Fruit fly (Drosophila melanogaster) whole organism, embryonic: Measurements from ENCODE around the gene Tbc1d22.
A peak's percentile ranks its signal among the peaks of the same experiment; 100 is the strongest.

Source experiments
- Aef1 ChIP-seq: fragments of 200-800 bp; sonication (Bioruptor generic); IDR thresholded peaks from 3 replicates; pipeline ENCODE4 v1.3.6; 2022; ENCODE audit warnings: missing biosample characterization, missing genetic modification characterization
- Bgb ChIP-seq: fragments of 200-800 bp; sonication (Bioruptor generic); IDR thresholded peaks from 2 replicates; pipeline ENCODE4 v1.3.6; 2022; ENCODE audit warnings: missing biosample characterization, missing genetic modification characterization; ENCODE audit not compliant: partially characterized antibody
- CG10543 ChIP-seq: fragments of 200-800 bp; sonication (Bioruptor generic); optimal IDR thresholded peaks from 3 replicates; lab custom pipeline; 2017; ENCODE audit warnings: missing biosample characterization, mild to moderate bottlenecking, missing genetic modification characterization, moderate library complexity
- CG12769 ChIP-seq: fragments of 200-800 bp; sonication (Bioruptor generic); optimal IDR thresholded peaks from 2 replicates; lab custom pipeline; 2019; ENCODE audit warnings: missing biosample characterization, mild to moderate bottlenecking, missing genetic modification characterization, moderate library complexity
- CG14965 ChIP-seq: fragments of 200-800 bp; sonication (Bioruptor generic); optimal IDR thresholded peaks from 2 replicates; lab custom pipeline; 2016; ENCODE audit warnings: missing biosample characterization, missing genetic modification characterization, borderline replicate concordance
- CG1647 ChIP-seq: fragments of 200-800 bp; sonication (Bioruptor generic); optimal IDR thresholded peaks from 3 replicates; lab custom pipeline; 2016; ENCODE audit warnings: missing biosample characterization, missing genetic modification characterization
- CG16813 ChIP-seq: fragments of 200-800 bp; sonication (Bioruptor generic); IDR thresholded peaks from 3 replicates; pipeline ENCODE4 v1.3.6; 2022; ENCODE audit warnings: missing biosample characterization, missing genetic modification characterization; ENCODE audit not compliant: partially characterized antibody
- CG16815 ChIP-seq: fragments of 200-800 bp; sonication (Bioruptor generic); optimal IDR thresholded peaks from 3 replicates; lab custom pipeline; 2017; ENCODE audit warnings: missing biosample characterization, mild to moderate bottlenecking, missing genetic modification characterization
- CG17912 ChIP-seq: fragments of 200-800 bp; sonication (Bioruptor generic); optimal IDR thresholded peaks from 2 replicates; lab custom pipeline; 2018; ENCODE audit warnings: missing biosample characterization, mild to moderate bottlenecking, missing genetic modification characterization
- CG18599 ChIP-seq: fragments of 200-800 bp; sonication (Bioruptor generic); optimal IDR thresholded peaks from 3 replicates; lab custom pipeline; 2017; ENCODE audit warnings: missing biosample characterization, missing genetic modification characterization, mild to moderate bottlenecking, moderate library complexity, missing genetic modification reagents
- CG3163 ChIP-seq: fragments of 200-800 bp; sonication (Bioruptor generic); optimal IDR thresholded peaks from 3 replicates; lab custom pipeline; 2016; ENCODE audit warnings: missing biosample characterization, missing genetic modification characterization
- CG4360 ChIP-seq: fragments of 200-800 bp; sonication (Bioruptor generic); IDR thresholded peaks from 2 replicates; pipeline ENCODE4 v1.3.6; 2022; ENCODE audit warnings: missing biosample characterization, missing genetic modification characterization
- CG4707 ChIP-seq: fragments of 200-800 bp; sonication (Bioruptor generic); optimal IDR thresholded peaks from 2 replicates; lab custom pipeline; 2018; ENCODE audit warnings: missing biosample characterization, mild to moderate bottlenecking, missing genetic modification characterization, moderate library complexity
- CG8290 ChIP-seq, 3 experiments: fragments of 200-800 bp; sonication (Bioruptor generic); optimal IDR thresholded peaks; 2 replicates each; lab custom pipeline; 2016 to 2019; ENCODE audit warnings: missing biosample characterization in 3 of 3, missing genetic modification characterization in 3 of 3, mild to moderate bottlenecking in 2 of 3, moderate library complexity in 1 of 3
- CG9215 ChIP-seq: fragments of 200-800 bp; sonication (Bioruptor generic); IDR thresholded peaks from 2 replicates; pipeline ENCODE4 v1.3.6; 2022; ENCODE audit warnings: missing biosample characterization, missing genetic modification characterization
- CG9876 ChIP-seq: fragments of 200-800 bp; sonication (Bioruptor generic); optimal IDR thresholded peaks from 2 replicates; lab custom pipeline; 2016; ENCODE audit warnings: missing biosample characterization, missing genetic modification characterization
- Deaf1 ChIP-seq: fragments of 200-800 bp; optimal IDR thresholded peaks from 3 replicates; lab custom pipeline; 2019; ENCODE audit warnings: missing biosample characterization, mild to moderate bottlenecking, missing genetic modification characterization, moderate library complexity
- Eip74EF ChIP-seq, 2 experiments: fragments of 200-800 bp in 1 of 2; fragments of >200 bp in 1 of 2; sonication (Bioruptor generic) in 1 of 2; optimal IDR thresholded peaks; 2 replicates each; lab custom pipeline; 2017 to 2019; ENCODE audit warnings: missing biosample characterization in 2 of 2, missing genetic modification characterization in 2 of 2, mild to moderate bottlenecking in 1 of 2, moderate library complexity in 1 of 2
- Fer2 ChIP-seq: fragments of 200-800 bp; sonication (Bioruptor generic); optimal IDR thresholded peaks from 2 replicates; lab custom pipeline; 2018; ENCODE audit warnings: missing biosample characterization, mild to moderate bottlenecking, missing genetic modification characterization, moderate library complexity
- Gug ChIP-seq: fragments of 200-800 bp; sonication (Bioruptor generic); IDR thresholded peaks from 4 replicates; pipeline ENCODE4 v1.3.6; 2022; ENCODE audit warnings: missing biosample characterization, missing genetic modification characterization
- H2.0 ChIP-seq: fragments of 200-800 bp; sonication (Bioruptor generic); IDR thresholded peaks from 2 replicates; pipeline ENCODE4 v1.3.6; 2022; ENCODE audit warnings: missing biosample characterization, missing genetic modification characterization
- Hey ChIP-seq: fragments of 200-800 bp; sonication (Bioruptor generic); optimal IDR thresholded peaks from 3 replicates; lab custom pipeline; 2018; ENCODE audit warnings: missing biosample characterization, mild to moderate bottlenecking, missing genetic modification characterization
- Hmr ChIP-seq: fragments of 200-800 bp; sonication (Bioruptor generic); optimal IDR thresholded peaks from 3 replicates; lab custom pipeline; 2017; ENCODE audit warnings: mild to moderate bottlenecking, missing biosample characterization, missing genetic modification reagents, missing genetic modification characterization
- Med ChIP-seq: fragments of 200-800 bp; sonication (Bioruptor generic); peaks from one replicate; lab custom pipeline; 2016; ENCODE audit warnings: missing biosample characterization, missing genetic modification characterization, mild to moderate bottlenecking, inconsistent platforms, moderate library complexity
- Nf-YB ChIP-seq: fragments of 200-800 bp; sonication (Bioruptor generic); optimal IDR thresholded peaks from 3 replicates; lab custom pipeline; 2019; ENCODE audit warnings: missing biosample characterization, mild to moderate bottlenecking, missing genetic modification characterization, moderate library complexity
- Opbp ChIP-seq: fragments of 200-800 bp; sonication (Bioruptor generic); IDR thresholded peaks from 3 replicates; pipeline ENCODE4 v1.3.6; 2022; ENCODE audit warnings: missing biosample characterization, missing genetic modification characterization; ENCODE audit not compliant: partially characterized antibody
- Pdp1 ChIP-seq, 2 experiments: fragments of 200-800 bp; sonication (Bioruptor generic); optimal IDR thresholded peaks; 3 replicates each; lab custom pipeline; 2016; ENCODE audit warnings: missing biosample characterization in 2 of 2, missing genetic modification characterization in 2 of 2, mild to moderate bottlenecking in 1 of 2, moderate library complexity in 1 of 2
- Ptx1 ChIP-seq: fragments of 200-800 bp; sonication (Bioruptor generic); IDR thresholded peaks from 2 replicates; pipeline ENCODE4 v1.3.6; 2022; ENCODE audit warnings: missing biosample characterization, missing genetic modification characterization
- Taf1 ChIP-seq: fragments of 200-800 bp; sonication (Bioruptor generic); IDR thresholded peaks from 2 replicates; pipeline ENCODE4 v1.3.6; 2022; ENCODE audit warnings: missing biosample characterization, missing genetic modification characterization
- Vsx1 ChIP-seq: fragments of 200-800 bp; sonication (Bioruptor generic); optimal IDR thresholded peaks from 2 replicates; lab custom pipeline; 2017; ENCODE audit warnings: missing biosample characterization, mild to moderate bottlenecking, missing genetic modification characterization, missing genetic modification reagents
- crol ChIP-seq: fragments of 200-800 bp; sonication (Bioruptor generic); IDR thresholded peaks from 2 replicates; pipeline ENCODE4 v1.3.6; 2022; ENCODE audit warnings: missing biosample characterization, missing genetic modification characterization
- en ChIP-seq: fragments of 200-800 bp; sonication (Bioruptor generic); optimal IDR thresholded peaks from 2 replicates; lab custom pipeline; 2016; ENCODE audit warnings: missing biosample characterization, missing genetic modification characterization
- esg ChIP-seq: fragments of 200-800 bp; sonication (Bioruptor generic); conservative IDR thresholded peaks from 2 replicates; pipeline ENCODE4 v1.3.6; 2022; ENCODE audit warnings: missing biosample characterization, missing genetic modification characterization
- gce ChIP-seq: fragments of 200-800 bp; sonication (Bioruptor generic); IDR thresholded peaks from 3 replicates; pipeline ENCODE4 v1.3.6; 2022; ENCODE audit warnings: missing biosample characterization, missing genetic modification characterization
- lab ChIP-seq: fragments of 200-800 bp; sonication (Bioruptor generic); optimal IDR thresholded peaks from 3 replicates; lab custom pipeline; 2017; ENCODE audit warnings: missing biosample characterization, missing genetic modification characterization, mild to moderate bottlenecking, moderate library complexity, missing genetic modification reagents
- mirr ChIP-seq: fragments of 200-800 bp; sonication (Bioruptor generic); optimal IDR thresholded peaks from 3 replicates; lab custom pipeline; 2018; ENCODE audit warnings: missing biosample characterization, mild to moderate bottlenecking, missing genetic modification characterization
- otp ChIP-seq: fragments of 200-800 bp; sonication (Bioruptor generic); IDR thresholded peaks from 3 replicates; pipeline ENCODE4, ENCODE4 v1.3.6; 2022; ENCODE audit warnings: missing biosample characterization, missing genetic modification characterization
- psq ChIP-seq: fragments of 200-800 bp; sonication (Bioruptor generic); optimal IDR thresholded peaks from 2 replicates; lab custom pipeline; 2017; ENCODE audit warnings: missing biosample characterization, missing genetic modification characterization
- sd ChIP-seq: fragments of 200-800 bp; sonication (Bioruptor generic); optimal IDR thresholded peaks from 3 replicates; lab custom pipeline; 2018; ENCODE audit warnings: missing biosample characterization, mild to moderate bottlenecking, missing genetic modification characterization, moderate library complexity
- sens ChIP-seq: fragments of 200-800 bp; sonication (Bioruptor generic); peaks from one replicate; lab custom pipeline; 2016; ENCODE audit warnings: missing biosample characterization, missing genetic modification characterization
- sens-2 ChIP-seq: fragments of 200-800 bp; sonication (Bioruptor generic); IDR thresholded peaks from 2 replicates; pipeline ENCODE4 v1.3.6; 2022; ENCODE audit warnings: missing biosample characterization, missing genetic modification characterization
- shn ChIP-seq: fragments of 200-800 bp; sonication (Bioruptor generic); optimal IDR thresholded peaks from 3 replicates; lab custom pipeline; 2016; ENCODE audit warnings: missing biosample characterization, missing genetic modification characterization
- sr ChIP-seq: fragments of 200-800 bp; sonication (Bioruptor generic); IDR thresholded peaks from 3 replicates; pipeline ENCODE4 v1.3.6; 2022; ENCODE audit warnings: missing biosample characterization, missing genetic modification characterization
- sug ChIP-seq: fragments of 200-800 bp; optimal IDR thresholded peaks from 2 replicates; lab custom pipeline; 2019; ENCODE audit warnings: missing biosample characterization, mild to moderate bottlenecking, missing genetic modification characterization, moderate library complexity
- trem ChIP-seq: fragments of 200-800 bp; optimal IDR thresholded peaks from 3 replicates; lab custom pipeline; 2019; ENCODE audit warnings: missing biosample characterization, mild to moderate bottlenecking, missing genetic modification characterization, moderate library complexity
- usp ChIP-seq: fragments of >200 bp; optimal IDR thresholded peaks from 2 replicates; lab custom pipeline; 2017; ENCODE audit warnings: missing biosample characterization, missing genetic modification characterization
- vnd ChIP-seq: fragments of 200-800 bp; sonication (Bioruptor generic); IDR thresholded peaks from 3 replicates; pipeline ENCODE4 v1.3.6; 2022; ENCODE audit warnings: missing biosample characterization, missing genetic modification characterization; ENCODE audit not compliant: partially characterized antibody

The Tbc1d22 gene

dm6 chr3R:21078958-21079357 lies 23.0 kb upstream of the Tbc1d22 start:
- TF ChIP-seq crol (GFP tag; lab: Robert Waterston, UW): 0 out of 2 replicates have a peak, but pooled peaks have one; percentile 21
- TF ChIP-seq sens (GFP tag; lab: Kevin White, UChicago): peak; percentile 40
- peak; percentile 45; the same call in 1 of the 2 replicates for TF ChIP-seq sens-2
- TF ChIP-seq CG4707: no peak
- TF ChIP-seq Bgb (GFP tag; lab: Robert Waterston, UW): no peak
- TF ChIP-seq lab (GFP tag; lab: Kevin White, UChicago): peak; percentile 32
- TF ChIP-seq Med (GFP tag; lab: Kevin White, UChicago): peak; percentile 43
- peak; percentile 56 for TF ChIP-seq vnd (GFP tag; lab: Robert Waterston, UW)
- TF ChIP-seq en (GFP tag; lab: Kevin White, UChicago): no peak
- TF ChIP-seq sd (tag; lab: Kevin White, UChicago): peak; percentile 60
- TF ChIP-seq trem (tag; lab: Kevin White, UChicago): no peak
- no peak for TF ChIP-seq Gug
- TF ChIP-seq Pdp1 (GFP tag; optimal IDR thresholded peaks at IDR 0.05; lab: Kevin White, UChicago): peak in 1 of 2 experiments; percentile 47

DNA sequence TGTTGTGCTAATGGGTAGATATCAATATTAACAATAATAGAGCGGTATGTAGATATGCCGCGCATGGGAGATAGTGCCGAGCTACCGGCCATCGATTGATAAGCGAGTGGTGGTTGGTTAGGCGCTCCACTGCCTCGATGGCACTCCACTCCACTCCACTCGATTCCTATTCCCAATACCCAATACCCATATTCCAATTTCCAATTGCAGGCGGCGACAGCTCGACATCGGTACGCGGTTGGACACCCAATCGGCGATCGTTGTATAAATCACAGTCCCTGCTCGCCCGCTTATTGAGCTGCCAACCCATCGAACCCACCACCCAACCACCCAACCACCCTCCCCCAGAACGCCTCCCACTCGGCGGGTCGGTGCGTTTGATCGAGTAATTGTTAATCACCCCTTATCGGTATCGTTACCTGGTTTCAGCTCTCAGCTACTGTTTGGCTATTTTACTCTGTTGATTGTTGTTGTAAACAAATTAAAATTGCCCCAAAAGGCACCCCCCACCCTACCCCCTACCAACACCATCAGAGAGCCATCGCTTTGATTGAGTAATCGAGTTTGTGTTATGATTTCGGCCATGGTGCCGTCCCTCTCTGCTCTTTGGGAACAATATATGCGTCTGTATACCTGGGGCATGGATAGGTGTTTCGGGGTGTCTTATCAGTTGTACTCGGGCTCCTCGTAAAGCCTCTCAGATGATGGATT lies 21.0 kb upstream of the Tbc1d22 start, which contains the start of gene HHEX:
TSS of gene HHEX (minus strand) at position 51 of the 711 bp plus-strand sequence.
- TF ChIP-seq Aef1 (GFP tag; lab: Robert Waterston, UW) (peak; percentile 59; the same call in 2 of the 3 replicates), CG16815 (GFP tag; lab: Kevin White, UChicago) (no peak), sug (peak; percentile 98), psq (GFP tag; lab: Kevin White, UChicago) (no peak), CG3163 (GFP tag; lab: Kevin White, UChicago) (no peak), CG4360 (peak; percentile 34; the same call in 1 of the 2 replicates), Eip74EF (GFP tag; optimal IDR thresholded peaks at IDR 0.05; lab: Kevin White, UChicago) (no peak), Hey (tag; lab: Kevin White, UChicago) (peak; percentile 92), Fer2 (tag; lab: Kevin White, UChicago) (no peak), mirr (GFP tag; lab: Kevin White, UChicago) (peak; percentile 87), shn (GFP tag; lab: Kevin White, UChicago) (no peak), gce (GFP tag; lab: Robert Waterston, UW) (no peak), Opbp (GFP tag; lab: Robert Waterston, UW) (0 out of 3 replicates have a peak, but pooled peaks have one; percentile 27), Nf-YB (GFP tag; lab: Kevin White, UChicago) (peak; percentile 90), Taf1 (GFP tag; lab: Robert Waterston, UW) (no peak), CG14965 (GFP tag; lab: Kevin White, UChicago) (no peak), CG10543 (GFP tag; lab: Kevin White, UChicago) (peak; percentile 94), H2.0 (GFP tag; lab: Robert Waterston, UW) (no peak), CG18599 (GFP tag; lab: Kevin White, UChicago) (peak; percentile 50), Ptx1 (GFP tag; lab: Robert Waterston, UW) (peak; percentile 43), Vsx1 (GFP tag; lab: Kevin White, UChicago) (peak; percentile 95), Hmr (peak; percentile 12), CG8290 (GFP tag; optimal IDR thresholded peaks at IDR 0.05; lab: Kevin White, UChicago) (no peak), CG8290 (tag; optimal IDR thresholded peaks at IDR 0.05; lab: Kevin White, UChicago) (no peak), otp (GFP tag; lab: Robert Waterston, UW) (no peak), CG17912 (no peak), CG12769 (tag; lab: Kevin White, UChicago) (peak; percentile 70), CG1647 (GFP tag; lab: Kevin White, UChicago) (no peak), sd (tag; lab: Kevin White, UChicago) (peak; percentile 76), Deaf1 (tag; lab: Kevin White, UChicago) (peak; percentile 44), CG16813 (GFP tag; lab: Robert Waterston, UW) (no peak), usp (GFP tag; lab: Kevin White, UChicago) (no peak), CG9215 (GFP tag; lab: Robert Waterston, UW) (no peak), sr (GFP tag; lab: Robert Waterston, UW) (no peak), Gug (no peak), esg (no peak), CG9876 (no peak)
